Worm (Caenorhabditis elegans) whole organism, young adult: ENCODE results near the gene T10G3.8.

Experiments
- B0336.3 ChIP-seq: fragments of 200-800 bp; sonication (Bioruptor generic); IDR thresholded peaks from 2 replicates; pipeline ENCODE4 v1.3.6; 2022; ENCODE audit warnings: missing genetic modification characterization, missing compliant biosample characterization
- C06A6.2 ChIP-seq: fragments of 200-800 bp; sonication (Bioruptor generic); conservative IDR thresholded peaks from 2 replicates; pipeline ENCODE4 v1.3.6; 2022; ENCODE audit warnings: missing genetic modification characterization, missing compliant biosample characterization
- D2030.7 ChIP-seq: fragments of 200-800 bp; sonication (Bioruptor generic); IDR thresholded peaks from 2 replicates; pipeline ENCODE4 v1.3.6; 2022; ENCODE audit warnings: missing genetic modification reagents, missing genetic modification characterization, missing compliant biosample characterization
- F10E7.11 ChIP-seq: sonication (generic microtip); optimal IDR thresholded peaks from 2 replicates; lab custom pipeline; 2017; ENCODE audit warnings: mild to moderate bottlenecking, missing genetic modification characterization, moderate library complexity, missing compliant biosample characterization
- F23B12.7 ChIP-seq: sonication (generic microtip); optimal IDR thresholded peaks from 2 replicates; lab custom pipeline; 2017; ENCODE audit warnings: missing genetic modification characterization, mild to moderate bottlenecking, missing compliant biosample characterization, antibody characterized with exemption, moderate library complexity; ENCODE audit not compliant: insufficient read depth
- F37B4.10 ChIP-seq: fragments of 200-800 bp; sonication (Bioruptor generic); IDR thresholded peaks from 2 replicates; pipeline ENCODE4 v1.3.6; 2022; ENCODE audit warnings: missing genetic modification characterization, missing compliant biosample characterization
- F39B2.1 ChIP-seq: fragments of 200-800 bp; sonication (Bioruptor generic); IDR thresholded peaks from 2 replicates; pipeline ENCODE4 v1.3.6; 2022; ENCODE audit warnings: missing genetic modification reagents, missing genetic modification characterization, missing compliant biosample characterization
- F52B5.7 ChIP-seq: sonication (generic microtip); optimal IDR thresholded peaks from 2 replicates; lab custom pipeline; 2016; ENCODE audit warnings: mild to moderate bottlenecking, missing genetic modification characterization, missing compliant biosample characterization
- T26A5.8 ChIP-seq: sonication (generic microtip); optimal IDR thresholded peaks from 2 replicates; lab custom pipeline; 2016; ENCODE audit warnings: missing genetic modification characterization, missing compliant biosample characterization
- Y56A3A.18 ChIP-seq: fragments of 200-800 bp; sonication (Bioruptor generic); IDR thresholded peaks from 2 replicates; pipeline ENCODE4 v1.3.6; 2022; ENCODE audit warnings: missing genetic modification reagents, missing genetic modification characterization, missing compliant biosample characterization
- akir-1 ChIP-seq: fragments of 200-800 bp; sonication (Bioruptor generic); optimal IDR thresholded peaks from 2 replicates; lab custom pipeline; 2018; ENCODE audit warnings: mild to moderate bottlenecking, missing genetic modification characterization, moderate library complexity, missing compliant biosample characterization
- ama-1 ChIP-seq, 3 experiments: fragments of 150-350 bp in 1 of 3; sonication (generic microtip) in 2 of 3; optimal IDR thresholded peaks; 2 replicates each; lab custom pipeline; 2014 to 2018; ENCODE audit warnings: missing biosample characterization in 2 of 3, missing genetic modification characterization in 2 of 3, missing genetic modification reagents in 2 of 3
- aptf-3 ChIP-seq: fragments of 200-800 bp; sonication (Bioruptor generic); IDR thresholded peaks from 2 replicates; pipeline ENCODE4 v1.3.6; 2022; ENCODE audit warnings: missing genetic modification characterization, missing compliant biosample characterization
- athp-1 ChIP-seq: sonication (generic microtip); optimal IDR thresholded peaks from 2 replicates; lab custom pipeline; 2017; ENCODE audit warnings: mild to moderate bottlenecking, missing genetic modification characterization, missing compliant biosample characterization
- attf-3 ChIP-seq: fragments of 200-800 bp; sonication (Bioruptor generic); conservative IDR thresholded peaks from 2 replicates; pipeline ENCODE4 v1.3.6; 2022; ENCODE audit warnings: missing genetic modification reagents, missing genetic modification characterization, missing compliant biosample characterization
- bed-1 ChIP-seq: fragments of 200-800 bp; sonication (Bioruptor generic); IDR thresholded peaks from 2 replicates; pipeline ENCODE4 v1.3.6; 2022; ENCODE audit warnings: missing genetic modification reagents, missing genetic modification characterization, missing compliant biosample characterization
- cebp-2 ChIP-seq: fragments of 200-800 bp; sonication (Bioruptor generic); IDR thresholded peaks from 2 replicates; pipeline ENCODE4 v1.3.6; 2022; ENCODE audit warnings: missing genetic modification characterization, missing compliant biosample characterization
- ceh-27 ChIP-seq: fragments of 200-800 bp; sonication (Bioruptor generic); optimal IDR thresholded peaks from 2 replicates; lab custom pipeline; 2018; ENCODE audit warnings: mild to moderate bottlenecking, missing genetic modification characterization, moderate library complexity, missing compliant biosample characterization
- ceh-58 ChIP-seq: fragments of 200-800 bp; sonication (Bioruptor generic); IDR thresholded peaks from 2 replicates; pipeline ENCODE4 v1.3.6; 2022; ENCODE audit warnings: missing genetic modification characterization, missing compliant biosample characterization
- dpff-1 ChIP-seq: sonication (generic microtip); optimal IDR thresholded peaks from 2 replicates; lab custom pipeline; 2017; ENCODE audit warnings: mild to moderate bottlenecking, missing genetic modification characterization, missing compliant biosample characterization
- ekl-4 ChIP-seq: fragments of 200-800 bp; sonication (Bioruptor generic); IDR thresholded peaks from 2 replicates; pipeline ENCODE4 v1.3.6; 2022; ENCODE audit warnings: missing genetic modification reagents, missing genetic modification characterization, missing compliant biosample characterization
- gei-17 ChIP-seq: fragments of 200-800 bp; sonication (Bioruptor generic); optimal IDR thresholded peaks from 2 replicates; lab custom pipeline; 2018; ENCODE audit warnings: mild to moderate bottlenecking, missing genetic modification characterization, missing compliant biosample characterization
- hrde-1 ChIP-seq: sonication (generic microtip); optimal IDR thresholded peaks from 2 replicates; lab custom pipeline; 2016; ENCODE audit warnings: missing genetic modification characterization, mild to moderate bottlenecking, missing compliant biosample characterization, moderate library complexity, missing genotype, missing genetic modification reagents, borderline replicate concordance
- hsf-1 ChIP-seq: fragments of 200-800 bp; sonication (Bioruptor generic); IDR thresholded peaks from 2 replicates; pipeline ENCODE4 v1.3.6; 2022; ENCODE audit warnings: missing genetic modification reagents, missing genetic modification characterization, missing compliant biosample characterization
- lag-1 ChIP-seq: fragments of 200-800 bp; sonication (Bioruptor generic); IDR thresholded peaks from 2 replicates; pipeline ENCODE4 v1.3.6; 2022; ENCODE audit warnings: missing genetic modification reagents, missing genetic modification characterization, missing compliant biosample characterization
- let-526 ChIP-seq: fragments of 200-800 bp; sonication (Bioruptor generic); IDR thresholded peaks from 2 replicates; pipeline ENCODE4 v1.3.6; 2022; ENCODE audit warnings: missing genetic modification reagents, missing genetic modification characterization, missing compliant biosample characterization
- lsl-1 ChIP-seq: fragments of 200-800 bp; sonication (Bioruptor generic); optimal IDR thresholded peaks from 2 replicates; lab custom pipeline; 2018; ENCODE audit warnings: mild to moderate bottlenecking, missing genetic modification characterization, moderate library complexity, missing compliant biosample characterization
- lsy-27 ChIP-seq: sonication (generic microtip); optimal IDR thresholded peaks from 2 replicates; lab custom pipeline; 2017; ENCODE audit warnings: missing genetic modification characterization, mild to moderate bottlenecking, missing compliant biosample characterization, antibody characterized with exemption, missing genotype, borderline replicate concordance; ENCODE audit not compliant: insufficient read depth
- madf-8 ChIP-seq: fragments of 200-800 bp; sonication (Bioruptor generic); conservative IDR thresholded peaks from 2 replicates; pipeline ENCODE4 v1.3.6; 2022; ENCODE audit warnings: missing genetic modification reagents, missing genetic modification characterization, missing compliant biosample characterization
- mcd-1 ChIP-seq: fragments of 200-800 bp; sonication (Bioruptor generic); IDR thresholded peaks from 2 replicates; pipeline ENCODE4 v1.3.6; 2022; ENCODE audit warnings: missing genetic modification reagents, missing genetic modification characterization, missing compliant biosample characterization
- mel-28 ChIP-seq: sonication (generic microtip); optimal IDR thresholded peaks from 2 replicates; lab custom pipeline; 2016; ENCODE audit warnings: borderline replicate concordance, mild to moderate bottlenecking, missing genetic modification characterization, missing compliant biosample characterization
- mes-4 ChIP-seq: sonication (generic microtip); optimal IDR thresholded peaks from 2 replicates; lab custom pipeline; 2016; ENCODE audit warnings: missing genotype, missing genetic modification characterization, missing compliant biosample characterization
- nfya-1 ChIP-seq: sonication (generic microtip); optimal IDR thresholded peaks from 2 replicates; lab custom pipeline; 2017; ENCODE audit warnings: antibody characterized with exemption, missing compliant biosample characterization, missing genetic modification characterization, borderline replicate concordance; ENCODE audit not compliant: insufficient read depth
- nfya-2 ChIP-seq: fragments of 200-800 bp; sonication (Bioruptor generic); IDR thresholded peaks from 2 replicates; pipeline ENCODE4 v1.3.6; 2022; ENCODE audit warnings: missing genetic modification reagents, missing genetic modification characterization, missing compliant biosample characterization
- nhr-120 ChIP-seq: fragments of 200-800 bp; sonication (Bioruptor generic); IDR thresholded peaks from 2 replicates; pipeline ENCODE4 v1.3.6; 2022; ENCODE audit warnings: missing genetic modification characterization, missing compliant biosample characterization
- nhr-27 ChIP-seq: fragments of 200-800 bp; sonication (Bioruptor generic); optimal IDR thresholded peaks from 2 replicates; lab custom pipeline; 2018; ENCODE audit warnings: mild to moderate bottlenecking, missing genetic modification characterization, moderate library complexity, missing compliant biosample characterization
- repo-1 ChIP-seq: sonication (generic microtip); optimal IDR thresholded peaks from 2 replicates; lab custom pipeline; 2017; ENCODE audit warnings: mild to moderate bottlenecking, missing genetic modification characterization, missing compliant biosample characterization
- sea-2 ChIP-seq: fragments of 200-800 bp; sonication (Bioruptor generic); IDR thresholded peaks from 2 replicates; pipeline ENCODE4 v1.3.6; 2022; ENCODE audit warnings: missing genetic modification characterization, missing compliant biosample characterization
- snpc-1.3 ChIP-seq: sonication (generic microtip); optimal IDR thresholded peaks from 2 replicates; lab custom pipeline; 2017; ENCODE audit warnings: missing genetic modification characterization, mild to moderate bottlenecking, missing compliant biosample characterization, antibody characterized with exemption, moderate library complexity, missing genotype, missing genetic modification reagents; ENCODE audit not compliant: insufficient read depth
- snpc-4 ChIP-seq, 5 experiments: fragments of 150-350 bp in 1 of 5; sonication (generic microtip) in 4 of 5; optimal IDR thresholded peaks; 2 replicates each; lab custom pipeline; 2014 to 2018; ENCODE audit warnings: missing genetic modification characterization in 5 of 5, missing biosample characterization in 3 of 5, antibody characterized with exemption in 2 of 5, mild to moderate bottlenecking in 2 of 5, missing compliant biosample characterization in 2 of 5, missing genotype in 2 of 5, moderate library complexity in 2 of 5, missing genetic modification reagents in 1 of 5
- sptf-2 ChIP-seq: fragments of 200-800 bp; sonication (Bioruptor generic); optimal IDR thresholded peaks from 2 replicates; lab custom pipeline; 2018; ENCODE audit warnings: mild to moderate bottlenecking, missing genetic modification characterization, missing compliant biosample characterization
- zfh-2 ChIP-seq: fragments of 200-800 bp; sonication (Bioruptor generic); conservative IDR thresholded peaks from 2 replicates; pipeline ENCODE4 v1.3.6; 2022; ENCODE audit warnings: missing genetic modification reagents, missing genetic modification characterization, missing compliant biosample characterization
- ztf-26 ChIP-seq: sonication (generic microtip); optimal IDR thresholded peaks from 2 replicates; lab custom pipeline; 2017; ENCODE audit warnings: missing genetic modification characterization, missing compliant biosample characterization

Gene T10G3.8

DNA sequence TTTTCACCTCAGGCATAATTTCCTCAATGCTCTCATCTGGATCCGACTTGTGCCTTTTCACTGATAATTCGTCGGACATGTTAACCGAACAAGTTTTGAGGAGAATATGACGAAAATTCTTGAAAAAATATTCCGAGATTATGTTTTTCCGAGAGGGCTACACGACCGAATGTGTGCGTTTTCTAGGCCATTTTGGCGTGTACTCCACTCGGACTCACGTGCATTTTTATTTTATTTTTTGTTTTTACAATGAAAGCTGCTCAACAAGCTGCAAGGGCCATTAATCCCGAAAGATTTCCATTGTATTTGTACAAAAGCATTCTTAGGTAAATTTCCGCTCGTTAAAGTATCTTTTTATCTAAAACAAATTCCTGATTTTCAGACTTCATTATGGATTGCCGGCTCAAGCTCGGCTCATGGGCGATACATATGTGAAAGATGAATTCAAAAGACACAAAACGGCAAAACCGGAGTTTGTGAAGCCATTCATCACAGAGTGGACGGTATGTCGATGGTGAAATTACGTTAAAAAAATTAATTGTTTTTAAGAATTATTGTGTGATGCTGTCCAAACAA lies 8.0 kb downstream of the T10G3.8 start, which contains the start of the genes F25H9.6 and F25H9.7 (continued):
- TF ChIP-seq mel-28 (tag; lab: Kevin White, UChicago) (no peak), madf-8 (GFP tag; lab: Robert Waterston, UW) (peak; percentile 63), mcd-1 (GFP tag; lab: Robert Waterston, UW) (peak; percentile 82), nhr-120 (GFP tag; lab: Robert Waterston, UW) (0 out of 2 replicates have a peak, but pooled peaks have one; percentile 58), nfya-1 (tag; lab: Kevin White, UChicago) (no peak), let-526 (GFP tag; lab: Robert Waterston, UW) (peak; percentile 77), ceh-27 (GFP tag; lab: Kevin White, UChicago) (peak; percentile 95), ama-1 (optimal IDR thresholded peaks at IDR 0.05; lab: Kevin White, UChicago) (no peak), ama-1 (GFP tag; optimal IDR thresholded peaks at IDR 0.05; lab: Kevin White, UChicago) (peak in 1 of 2 experiments; percentile 63), sptf-2 (GFP tag; lab: Kevin White, UChicago) (no peak), dpff-1 (no peak), F37B4.10 (no peak), mes-4 (no peak), ceh-58 (GFP tag; lab: Robert Waterston, UW) (no peak), attf-3 (GFP tag; lab: Robert Waterston, UW) (peak; percentile 78), repo-1 (tag; lab: Kevin White, UChicago) (peak; percentile 58), aptf-3 (GFP tag; lab: Robert Waterston, UW) (no peak), hrde-1 (tag; lab: Kevin White, UChicago) (peak; percentile 76), B0336.3 (peak; percentile 57; the same call in 1 of the 2 replicates), cebp-2 (GFP tag; lab: Robert Waterston, UW) (no peak), F23B12.7 (tag; lab: Kevin White, UChicago) (peak; percentile 16), snpc-1.3 (tag; lab: Kevin White, UChicago) (peak; percentile 31), gei-17 (GFP tag; lab: Kevin White, UChicago) (no peak), lsl-1 (GFP tag; lab: Kevin White, UChicago) (peak; percentile 52), nfya-2 (GFP tag; lab: Robert Waterston, UW) (no peak), F39B2.1 (GFP tag; lab: Robert Waterston, UW) (0 out of 2 replicates have a peak, but pooled peaks have one; percentile 45), ekl-4 (GFP tag; lab: Robert Waterston, UW) (peak; percentile 59; the same call in 1 of the 2 replicates), ztf-26 (no peak), T26A5.8 (tag; lab: Kevin White, UChicago) (no peak), F10E7.11 (tag; lab: Kevin White, UChicago) (peak; percentile 22), hsf-1 (peak; percentile 60; the same call in 1 of the 2 replicates), D2030.7 (GFP tag; lab: Robert Waterston, UW) (peak; percentile 77), F52B5.7 (no peak)

DNA sequence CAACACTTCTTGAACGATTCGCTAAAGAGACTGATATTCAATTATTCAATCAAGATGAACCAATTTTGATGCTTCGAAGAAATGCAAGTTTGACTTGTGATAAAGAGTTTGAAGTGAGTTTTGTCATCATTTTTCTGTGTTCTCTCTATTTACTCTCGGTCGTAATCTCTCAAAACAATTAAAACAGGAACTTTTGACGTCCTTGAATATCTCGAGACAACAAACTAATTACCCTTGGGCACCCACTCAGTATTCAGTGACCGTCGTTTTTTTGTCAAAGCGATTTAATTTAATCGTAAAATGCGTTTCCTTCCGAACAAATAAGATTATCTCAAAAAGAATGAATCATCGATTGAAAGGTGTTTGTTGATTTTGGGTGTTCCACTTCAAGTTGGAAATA lies 12.1 kb downstream of the T10G3.8 start:
- peak; percentile 4 for TF ChIP-seq ceh-27 (GFP tag; lab: Kevin White, UChicago)
- no peak for TF ChIP-seq Y56A3A.18 (GFP tag; lab: Robert Waterston, UW)

DNA sequence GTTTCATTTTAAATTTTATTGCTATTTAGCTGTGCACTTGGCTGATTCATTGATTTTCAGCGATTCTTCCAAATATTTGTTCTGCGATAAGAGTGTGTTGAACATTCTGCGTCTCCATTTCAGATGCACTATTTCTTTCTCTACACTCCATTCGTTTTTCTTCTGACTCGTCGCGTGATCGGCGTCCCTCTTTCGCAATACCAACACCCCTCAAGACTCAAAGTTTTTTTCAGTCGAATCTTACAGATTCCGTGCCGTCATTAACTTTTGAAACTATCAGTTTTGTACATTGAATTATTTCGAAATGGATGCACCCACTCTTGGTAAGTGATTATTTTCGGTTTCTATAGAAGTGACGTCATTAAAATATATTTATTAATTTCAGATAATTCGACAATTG lies 13.3 kb downstream of the T10G3.8 start, which contains the start of gene frm-10:
Gene frm-10 (plus strand): TSS at position 234 of the 400 bp plus-strand sequence.
- TF ChIP-seq bed-1 (GFP tag; lab: Robert Waterston, UW): no peak
- no peak for TF ChIP-seq lag-1
- TF ChIP-seq lsy-27: no peak
- no peak for TF ChIP-seq nhr-27 (tag; lab: Kevin White, UChicago)
- TF ChIP-seq ceh-27 (GFP tag; lab: Kevin White, UChicago): peak; percentile 21
- no peak for TF ChIP-seq repo-1 (tag; lab: Kevin White, UChicago)
- TF ChIP-seq let-526 (GFP tag; lab: Robert Waterston, UW): no peak
- TF ChIP-seq hrde-1 (tag; lab: Kevin White, UChicago): no peak
- no peak for TF ChIP-seq athp-1 (tag; lab: Kevin White, UChicago)
- no peak for TF ChIP-seq sea-2 (GFP tag; lab: Robert Waterston, UW)
- no peak for TF ChIP-seq snpc-4 (GFP tag; optimal IDR thresholded peaks at IDR 0.05; lab: Kevin White, UChicago)
- peak in 2 of 4 experiments; percentile 45 to 59 for TF ChIP-seq snpc-4 (tag; optimal IDR thresholded peaks at IDR 0.05; lab: Kevin White, UChicago)
- TF ChIP-seq zfh-2: no peak
- TF ChIP-seq akir-1 (GFP tag; lab: Kevin White, UChicago): no peak
- no peak for TF ChIP-seq F23B12.7 (tag; lab: Kevin White, UChicago)
- TF ChIP-seq C06A6.2 (GFP tag; lab: Robert Waterston, UW): peak; percentile 51; the same call in 1 of the 2 replicates
